Fruit fly (Drosophila melanogaster): ENCODE results near the gene HIP.
A peak's percentile ranks its signal among the peaks of the same experiment; 100 is the strongest.

HIP gene

DNA sequence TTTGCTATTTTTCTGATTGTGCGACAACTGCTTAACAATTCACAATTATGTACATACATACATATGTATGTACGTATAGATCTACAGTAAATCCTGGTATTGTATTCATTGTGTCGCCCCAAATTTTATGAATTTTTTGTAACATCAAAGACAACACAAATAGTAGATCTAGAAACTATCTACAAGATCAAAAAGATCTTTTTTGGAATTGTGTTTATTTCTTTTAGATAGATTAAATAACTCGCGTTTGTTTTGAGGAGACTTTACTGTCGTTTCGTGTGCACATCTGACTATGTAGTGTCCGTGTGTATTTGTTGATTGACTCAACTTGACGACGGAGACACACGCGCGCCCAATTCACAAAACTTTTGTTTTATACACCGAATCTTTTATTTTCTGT, 24.7 kb upstream of the HIP start (continued):
- TF ChIP-seq spab (GFP tag; optimal IDR thresholded peaks at IDR 0.05) (peak; percentile 11), Lpt (GFP tag; optimal IDR thresholded peaks at IDR 0.05) (peak; percentile 79), CG8319 (GFP tag; optimal IDR thresholded peaks at IDR 0.05) (peak; percentile 63), Eip78C (GFP tag) (peak; percentile 88), CG16779 (tag; optimal IDR thresholded peaks at IDR 0.05) (peak; percentile 55), Smox (GFP tag; optimal IDR thresholded peaks at IDR 0.05) (peak; percentile 76), CG6163 (GFP tag; IDR thresholded peaks at IDR 0.05) (peak; percentile 94), CG7368 (GFP tag; optimal IDR thresholded peaks at IDR 0.05) (peak; percentile 62), pdm3 (GFP tag; optimal IDR thresholded peaks at IDR 0.05) (peak; percentile 83), Eip75B (GFP tag; optimal IDR thresholded peaks at IDR 0.05) (peak; percentile 69), CG3032 (tag; optimal IDR thresholded peaks at IDR 0.05) (peak; percentile 66), CG15336 (GFP tag; IDR thresholded peaks at IDR 0.05) (peak; percentile 95), CG9139 (GFP tag; optimal IDR thresholded peaks at IDR 0.05) (no peak), cyc (GFP tag; optimal IDR thresholded peaks at IDR 0.05) (peak; percentile 80), esn (GFP tag; optimal IDR thresholded peaks at IDR 0.05) (peak; percentile 85), Eip93F (GFP tag; optimal IDR thresholded peaks at IDR 0.05) (peak; percentile 45), Hr39 (GFP tag; optimal IDR thresholded peaks at IDR 0.05) (peak; percentile 82), lz (GFP tag; optimal IDR thresholded peaks at IDR 0.05) (peak; percentile 83), CG32006 (GFP tag; optimal IDR thresholded peaks at IDR 0.05) (peak; percentile 85), dsx (GFP tag; optimal IDR thresholded peaks at IDR 0.05; ENCODE audit: poor library complexity, severe bottlenecking) (peak; percentile 47), fd85E (GFP tag; optimal IDR thresholded peaks at IDR 0.05) (no peak), acj6 (GFP tag; optimal IDR thresholded peaks at IDR 0.05) (peak; percentile 79), fd59A (GFP tag; optimal IDR thresholded peaks at IDR 0.05) (peak; percentile 39), Sox15 (GFP tag; optimal IDR thresholded peaks at IDR 0.05) (peak; percentile 64), svp (GFP tag) (peak; percentile 87), eg (GFP tag; IDR thresholded peaks at IDR 0.05) (peak; percentile 96)

DNA sequence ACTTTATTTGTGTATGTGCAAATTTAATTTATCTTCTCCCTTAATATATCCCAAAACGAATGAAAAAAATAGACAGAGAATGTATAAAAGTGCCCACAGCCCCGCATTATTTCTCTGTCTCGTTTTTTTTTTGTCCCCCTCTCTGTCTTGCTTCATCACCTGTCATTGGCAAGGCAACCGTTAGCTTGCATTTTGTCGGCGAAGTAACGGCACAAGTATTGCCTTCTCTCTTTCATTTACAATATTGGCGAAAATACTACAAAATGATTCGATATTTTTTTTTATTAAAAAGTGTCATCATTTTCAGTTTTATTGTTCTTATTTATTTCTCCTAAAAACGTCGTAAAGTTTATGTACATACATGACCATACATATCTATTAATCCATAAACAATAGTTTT, 23.8 kb upstream of the HIP start:
- no peak for TF ChIP-seq pdm3 (GFP tag; optimal IDR thresholded peaks at IDR 0.05)
- peak; percentile 25 for TF ChIP-seq Eip78C (GFP tag)
- TF ChIP-seq CG32006 (GFP tag; optimal IDR thresholded peaks at IDR 0.05), result no peak

DNA sequence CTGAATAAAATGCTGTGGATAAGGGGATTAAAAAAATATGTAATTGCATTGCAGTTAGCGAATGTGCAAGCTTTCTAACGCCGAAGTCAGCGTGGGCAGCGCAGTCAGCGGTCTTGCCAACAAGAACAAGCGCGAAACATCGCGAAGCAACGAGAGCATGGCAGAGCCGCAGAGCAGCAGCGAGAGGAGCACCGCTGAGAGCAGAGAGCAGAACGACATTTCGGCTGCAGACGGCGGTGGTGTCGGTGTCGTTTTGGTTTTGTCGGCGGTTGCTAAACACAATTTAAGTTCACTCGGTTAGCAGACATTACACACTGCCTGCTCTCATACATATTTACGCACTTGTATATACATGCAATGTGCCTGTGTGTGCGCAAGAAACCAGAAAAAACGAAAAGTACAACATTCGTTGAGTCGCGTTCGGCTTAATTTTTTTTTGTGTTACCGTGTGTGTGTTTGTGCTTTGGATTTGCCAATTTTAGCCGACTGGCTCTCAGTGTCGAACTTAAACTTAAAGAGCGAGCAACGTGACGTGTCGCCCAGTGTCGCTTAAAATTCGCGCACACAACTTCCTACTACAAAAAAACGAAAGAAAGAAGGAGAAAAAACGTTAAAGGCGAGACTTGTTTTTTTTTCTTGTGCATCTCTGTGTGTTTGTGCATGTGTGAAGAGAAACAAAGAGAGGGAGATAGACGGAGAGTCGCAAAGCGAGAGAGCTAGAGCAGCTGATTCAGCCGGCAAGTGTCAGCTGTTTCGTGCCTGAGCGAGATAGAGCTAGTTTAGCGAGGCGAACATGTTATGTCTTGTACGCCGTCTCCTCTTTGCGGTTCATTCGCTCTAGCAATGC, 22.9 kb upstream of the HIP start:
- peak; percentile 47 for TF ChIP-seq CG3919 (GFP tag; optimal IDR thresholded peaks at IDR 0.05)
- TF ChIP-seq Sox15 (GFP tag; optimal IDR thresholded peaks at IDR 0.05), result no peak
- TF ChIP-seq salr (GFP tag; optimal IDR thresholded peaks at IDR 0.05), result peak; percentile 40 to 83
- TF ChIP-seq OdsH (GFP tag; optimal IDR thresholded peaks at IDR 0.05), result peak; percentile 43
- TF ChIP-seq Gug (GFP tag; IDR thresholded peaks at IDR 0.05), result peak; percentile 60
- peak; percentile 80 for TF ChIP-seq CG10669 (GFP tag; optimal IDR thresholded peaks at IDR 0.05)
- TF ChIP-seq Sox14 (GFP tag; optimal IDR thresholded peaks at IDR 0.05), result peak; percentile 71
- TF ChIP-seq Eip75B (GFP tag; optimal IDR thresholded peaks at IDR 0.05), result peak; percentile 66
- peak; percentile 60 for TF ChIP-seq CG3032 (tag; optimal IDR thresholded peaks at IDR 0.05)
- peak; percentile 84 for TF ChIP-seq svp (GFP tag)
- TF ChIP-seq CG6163 (GFP tag; IDR thresholded peaks at IDR 0.05), result peak; percentile 93
- peak; percentile 90 for TF ChIP-seq Eip78C (GFP tag)
- TF ChIP-seq pdm3 (GFP tag; optimal IDR thresholded peaks at IDR 0.05), result peak; percentile 61
- no peak for TF ChIP-seq CG11294 (GFP tag; IDR thresholded peaks at IDR 0.05)
- TF ChIP-seq fd85E (GFP tag; optimal IDR thresholded peaks at IDR 0.05), result no peak
- TF ChIP-seq Hr39 (GFP tag; optimal IDR thresholded peaks at IDR 0.05), result no peak
- peak; percentile 93 for TF ChIP-seq CG6808 (GFP tag; optimal IDR thresholded peaks at IDR 0.05)
- peak; percentile 85 for TF ChIP-seq Lpt (GFP tag; optimal IDR thresholded peaks at IDR 0.05)
- peak; percentile 87 for TF ChIP-seq CG15336 (GFP tag; IDR thresholded peaks at IDR 0.05)
- peak; percentile 88 for TF ChIP-seq CG16779 (tag; optimal IDR thresholded peaks at IDR 0.05)
- peak; percentile 74 for TF ChIP-seq CG32006 (GFP tag; optimal IDR thresholded peaks at IDR 0.05)
- no peak for TF ChIP-seq cyc (GFP tag; optimal IDR thresholded peaks at IDR 0.05)
- TF ChIP-seq Met (GFP tag; optimal IDR thresholded peaks at IDR 0.05), result peak; percentile 52
- peak; percentile 56 for TF ChIP-seq esn (GFP tag; optimal IDR thresholded peaks at IDR 0.05)
- peak; percentile 62 for TF ChIP-seq CG34406 (GFP tag; optimal IDR thresholded peaks at IDR 0.05)
- TF ChIP-seq Smox (GFP tag; optimal IDR thresholded peaks at IDR 0.05), result peak; percentile 33
- no peak for TF ChIP-seq CG11902 (GFP tag; optimal IDR thresholded peaks at IDR 0.05)
- peak; percentile 67 for TF ChIP-seq Eip93F (GFP tag; optimal IDR thresholded peaks at IDR 0.05)
- TF ChIP-seq Blimp-1 (GFP tag; optimal IDR thresholded peaks at IDR 0.05), result peak; percentile 48
- TF ChIP-seq CG8632 (GFP tag; optimal IDR thresholded peaks at IDR 0.05), result peak; percentile 79
- TF ChIP-seq eg (GFP tag; IDR thresholded peaks at IDR 0.05), result peak; percentile 92
- no peak for TF ChIP-seq CG31627 (GFP tag; optimal IDR thresholded peaks at IDR 0.05)
- TF ChIP-seq CG11762 (GFP tag; optimal IDR thresholded peaks at IDR 0.05; ENCODE audit: insufficient read depth), result peak; percentile 49
- TF ChIP-seq CG9139 (GFP tag; optimal IDR thresholded peaks at IDR 0.05), result peak; percentile 94
- peak; percentile 68 for TF ChIP-seq fkh (GFP tag; optimal IDR thresholded peaks at IDR 0.05)
- peak; percentile 95 for TF ChIP-seq CG6276 (GFP tag; optimal IDR thresholded peaks at IDR 0.05)
